Worm (Caenorhabditis elegans): Measurements from ENCODE around the gene F07F6.2.

Gene F07F6.2

ce11 chrII:5446506-5446905 lies 16.5 kb downstream of the F07F6.2 start, which contains the start of gene nmr-1:
TSS of gene nmr-1 (minus strand) at chrII:5446606.
- TF ChIP-seq C34F6.9 (tag; optimal IDR thresholded peaks at IDR 0.05) (no peak), lin-39 (tag; optimal IDR thresholded peaks at IDR 0.05) (no peak)

ce11 chrII:5447381-5447780 lies 17.4 kb downstream of the F07F6.2 start, which contains the start of gene cex-1:
TSS of gene cex-1 (plus strand) at chrII:5447681.
- TF ChIP-seq elt-1 (tag; optimal IDR thresholded peaks at IDR 0.05) (no peak), ceh-82 (tag; optimal IDR thresholded peaks at IDR 0.05) (no peak), nhr-129 (tag; optimal IDR thresholded peaks at IDR 0.05) (no peak), mab-5 (tag; optimal IDR thresholded peaks at IDR 0.05) (no peak), ceh-16 (tag; optimal IDR thresholded peaks at IDR 0.05) (no peak), ama-1 (optimal IDR thresholded peaks at IDR 0.05) (no peak), mdl-1 (tag; optimal IDR thresholded peaks at IDR 0.05) (no peak), sma-9 (GFP tag; optimal IDR thresholded peaks at IDR 0.05) (no peak), sma-9 (tag; optimal IDR thresholded peaks at IDR 0.05) (no peak), snpc-4 (tag; optimal IDR thresholded peaks at IDR 0.05) (no peak), ztf-1 (GFP tag; conservative IDR thresholded peaks at IDR 0.05) (no peak), unc-39 (tag; optimal IDR thresholded peaks at IDR 0.05) (no peak), blmp-1 (tag; optimal IDR thresholded peaks at IDR 0.05; ENCODE audit: insufficient read depth) (no peak), nhr-23 (tag; optimal IDR thresholded peaks at IDR 0.05) (no peak)

ce11 chrII:5449219-5449618 lies 19.2 kb downstream of the F07F6.2 start:
- no peak for TF ChIP-seq nhr-21 (tag; optimal IDR thresholded peaks at IDR 0.05)
- TF ChIP-seq elt-1 (tag; optimal IDR thresholded peaks at IDR 0.05), result no peak
- TF ChIP-seq unc-39 (tag; optimal IDR thresholded peaks at IDR 0.05), result no peak
- TF ChIP-seq F13H6.1 (tag; optimal IDR thresholded peaks at IDR 0.05), result peak; percentile 52
- peak; percentile 60 for TF ChIP-seq sma-9 (GFP tag; optimal IDR thresholded peaks at IDR 0.05)
- TF ChIP-seq sma-9 (tag; optimal IDR thresholded peaks at IDR 0.05), result no peak
- TF ChIP-seq elt-3 (tag; optimal IDR thresholded peaks at IDR 0.05), result no peak
- no peak for TF ChIP-seq mdl-1 (tag; optimal IDR thresholded peaks at IDR 0.05)
- no peak for TF ChIP-seq mab-5 (tag; optimal IDR thresholded peaks at IDR 0.05)
- TF ChIP-seq zag-1 (tag; optimal IDR thresholded peaks at IDR 0.05), result no peak
- no peak for TF ChIP-seq nhr-6 (tag; optimal IDR thresholded peaks at IDR 0.05)
- TF ChIP-seq ztf-4 (tag; optimal IDR thresholded peaks at IDR 0.05), result no peak
- TF ChIP-seq blmp-1 (tag; optimal IDR thresholded peaks at IDR 0.05; ENCODE audit: insufficient read depth), result no peak
- no peak for TF ChIP-seq skn-1 (tag; optimal IDR thresholded peaks at IDR 0.05)

DNA sequence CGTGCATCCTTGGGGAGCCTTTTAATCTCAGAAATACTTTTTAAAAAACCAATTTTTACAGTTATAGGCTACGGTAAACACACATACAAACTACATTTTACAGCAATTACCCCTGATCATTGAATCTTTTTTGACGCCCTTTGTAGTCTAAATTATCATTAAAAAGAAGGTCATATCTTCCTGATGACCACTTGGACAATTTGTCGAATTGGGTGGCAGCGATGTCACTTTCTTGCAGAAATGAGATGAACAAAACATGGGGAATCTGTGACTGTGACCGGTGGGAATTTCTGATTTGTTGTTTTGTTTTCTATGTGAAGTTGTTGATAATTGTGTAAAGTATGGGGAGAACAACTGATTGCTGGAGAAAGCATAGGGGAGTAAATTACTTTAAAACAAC lies 19.6 kb downstream of the F07F6.2 start:
- TF ChIP-seq unc-55 (GFP tag; optimal IDR thresholded peaks at IDR 0.05), result no peak
- peak; percentile 56 for TF ChIP-seq sma-3 (GFP tag; optimal IDR thresholded peaks at IDR 0.05)

DNA sequence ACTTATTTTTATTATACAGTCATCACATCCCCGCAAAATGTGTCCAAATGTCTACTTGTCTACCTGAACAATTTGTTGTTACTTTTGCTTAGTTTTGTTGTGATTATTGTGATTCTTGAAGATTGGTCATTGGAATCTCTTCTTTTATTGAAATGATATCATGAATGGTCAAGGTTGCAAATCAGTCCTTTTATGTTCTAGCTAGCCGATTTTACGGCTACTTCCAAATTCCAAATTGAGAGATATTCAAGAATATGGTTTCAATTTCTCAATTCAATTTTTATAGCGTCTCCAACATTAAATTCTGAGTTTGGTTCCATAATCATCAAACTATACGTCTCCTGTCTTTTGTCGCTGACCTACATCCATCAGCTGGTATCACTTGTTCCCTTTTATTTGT lies 21.3 kb downstream of the F07F6.2 start:
- TF ChIP-seq lsy-2 (tag; optimal IDR thresholded peaks at IDR 0.05), result no peak
- no peak for TF ChIP-seq ztf-11 (tag; optimal IDR thresholded peaks at IDR 0.05)
- TF ChIP-seq nhr-10 (tag; optimal IDR thresholded peaks at IDR 0.05), result no peak

- no peak for TF ChIP-seq nhr-11 (tag; optimal IDR thresholded peaks at IDR 0.05)
- TF ChIP-seq fos-1 (tag; optimal IDR thresholded peaks at IDR 0.05), result no peak
- no peak for TF ChIP-seq lin-13 (GFP tag; optimal IDR thresholded peaks at IDR 0.05)
- no peak for TF ChIP-seq ZK546.5 (tag; optimal IDR thresholded peaks at IDR 0.05)
- no peak for TF ChIP-seq mab-5 (tag; optimal IDR thresholded peaks at IDR 0.05)
- TF ChIP-seq Y55F3AM.14 (GFP tag; optimal IDR thresholded peaks at IDR 0.05), result no peak
- no peak for TF ChIP-seq ztf-4 (tag; optimal IDR thresholded peaks at IDR 0.05)
- no peak for TF ChIP-seq sma-3 (GFP tag; optimal IDR thresholded peaks at IDR 0.05)
- TF ChIP-seq ceh-82 (tag; optimal IDR thresholded peaks at IDR 0.05), result no peak
Observed at ce11 chrII:5453547-5453946, 23.5 kb downstream of the F07F6.2 start, which contains the start of gene dhs-5. TSS of gene dhs-5 (plus strand) at chrII:5453847.

All from whole organism, L2 larva.